Worm (Caenorhabditis elegans) whole organism, L4 larva: ENCODE data around the gene clec-183.

Source experiments
- T26A8.4 ChIP-seq: fragments of 200-800 bp; sonication (Bioruptor generic); IDR thresholded peaks from 2 replicates; pipeline ENCODE4 v1.3.6; 2022; ENCODE audit warnings: missing genetic modification characterization, missing compliant biosample characterization
- Y48G9A.11 ChIP-seq: fragments of 200-800 bp; sonication (Bioruptor generic); IDR thresholded peaks from 2 replicates; pipeline ENCODE4 v1.3.6; 2022; ENCODE audit warnings: missing genetic modification reagents, missing genetic modification characterization, missing compliant biosample characterization
- dpl-1 ChIP-seq: fragments of 150-350 bp; optimal IDR thresholded peaks from 2 replicates; lab custom pipeline; 2014; ENCODE audit warnings: missing biosample characterization, missing genetic modification reagents, missing genetic modification characterization
- fos-1 ChIP-seq: fragments of 150-350 bp; optimal IDR thresholded peaks from 2 replicates; lab custom pipeline; 2014; ENCODE audit warnings: missing biosample characterization, missing genetic modification characterization
- hlh-30 ChIP-seq: sonication (generic microtip); optimal IDR thresholded peaks from 2 replicates; lab custom pipeline; 2017; ENCODE audit warnings: antibody characterized with exemption, mild to moderate bottlenecking, missing genetic modification characterization, missing compliant biosample characterization; ENCODE audit not compliant: insufficient read depth
- lin-15B ChIP-seq: fragments of 150-350 bp; sonication (generic microtip); optimal IDR thresholded peaks from 3 replicates; lab custom pipeline; 2014; ENCODE audit warnings: missing biosample characterization, missing genetic modification characterization
- lsy-2 ChIP-seq, 2 experiments: fragments of 150-350 bp in 1 of 2; sonication (generic microtip) in 1 of 2; optimal IDR thresholded peaks; 2 replicates each; lab custom pipeline; 2014 to 2017; ENCODE audit warnings: missing biosample characterization in 2 of 2, missing genetic modification characterization in 2 of 2
- mdl-1 ChIP-seq, 2 experiments: fragments of 150-350 bp in 1 of 2; sonication (generic microtip) in 1 of 2; optimal IDR thresholded peaks; 2 replicates each; lab custom pipeline; 2014 to 2017; ENCODE audit warnings: missing biosample characterization in 2 of 2, missing genetic modification characterization in 2 of 2
- nhr-10 ChIP-seq: fragments of 150-350 bp; optimal IDR thresholded peaks from 2 replicates; lab custom pipeline; 2014; ENCODE audit warnings: missing biosample characterization, missing genetic modification characterization
- nhr-237 ChIP-seq: sonication (generic microtip); optimal IDR thresholded peaks from 2 replicates; lab custom pipeline; 2017; ENCODE audit warnings: missing biosample characterization, missing genetic modification characterization
- nhr-28 ChIP-seq: fragments of 150-350 bp; optimal IDR thresholded peaks from 2 replicates; lab custom pipeline; 2014; ENCODE audit warnings: missing biosample characterization, missing genetic modification characterization
- nhr-77 ChIP-seq: fragments of 150-350 bp; optimal IDR thresholded peaks from 2 replicates; lab custom pipeline; 2014; ENCODE audit warnings: missing biosample characterization, missing genetic modification characterization
- pqm-1 ChIP-seq: sonication (generic microtip); optimal IDR thresholded peaks from 2 replicates; lab custom pipeline; 2017; ENCODE audit warnings: missing biosample characterization, missing genetic modification characterization
- saeg-2 ChIP-seq: fragments of 200-800 bp; sonication (Bioruptor generic); IDR thresholded peaks from 2 replicates; pipeline ENCODE4 v1.3.6; 2022; ENCODE audit warnings: missing genetic modification reagents, missing genetic modification characterization, missing compliant biosample characterization

DNA sequence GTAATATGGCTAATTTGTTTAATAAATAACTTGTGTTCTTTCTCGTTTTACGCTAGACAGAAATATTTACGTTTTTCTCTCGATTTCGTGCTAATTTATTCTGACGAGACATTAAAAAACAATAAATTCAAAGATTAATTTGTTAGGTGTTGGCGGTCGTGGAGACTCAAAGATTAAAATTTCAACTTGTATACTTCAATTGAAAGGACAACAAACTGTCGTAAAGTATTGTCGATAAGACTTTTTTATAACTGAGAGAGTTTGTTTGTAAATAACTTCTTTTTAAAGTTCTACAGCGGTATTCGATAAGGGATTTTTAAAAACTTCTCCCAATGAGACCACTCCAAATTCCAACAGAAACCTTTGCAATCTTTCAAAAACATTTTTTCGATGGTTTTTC is 25.9 kb downstream of the clec-183 start:
- no peak for TF ChIP-seq lsy-2 (tag; optimal IDR thresholded peaks at IDR 0.05; lab: Kevin White, UChicago)
- TF ChIP-seq fos-1, result no peak
- no peak for TF ChIP-seq nhr-77
- TF ChIP-seq hlh-30 (tag; lab: Kevin White, UChicago), result no peak
- TF ChIP-seq nhr-28, result no peak
- no peak for TF ChIP-seq nhr-237 (tag; lab: Kevin White, UChicago)
- TF ChIP-seq Y48G9A.11 (GFP tag; lab: Robert Waterston, UW), result no peak
- no peak for TF ChIP-seq pqm-1 (tag; lab: Kevin White, UChicago)
- TF ChIP-seq T26A8.4 (GFP tag; lab: Robert Waterston, UW), result no peak
- no peak for TF ChIP-seq lin-15B (tag; lab: Kevin White, UChicago)
- TF ChIP-seq saeg-2 (GFP tag; lab: Robert Waterston, UW), result no peak
- no peak for TF ChIP-seq dpl-1
- no peak for TF ChIP-seq nhr-10 (tag; lab: Kevin White, UChicago)
- TF ChIP-seq mdl-1 (tag; optimal IDR thresholded peaks at IDR 0.05; lab: Kevin White, UChicago), result no peak
